Worm (Caenorhabditis elegans) whole organism, L1 larva: ENCODE data around the gene cyp-13A10.

Experiments
- efl-1 ChIP-seq, 4 experiments: fragments of 150-350 bp; optimal IDR thresholded peaks in 3 of 4; peaks in 1 of 4; 1 replicate in 1 of 4; 2 replicates in 3 of 4; lab custom pipeline; 2014; ENCODE audit warnings: missing biosample characterization in 2 of 4, missing genetic modification characterization in 2 of 4, missing genetic modification reagents in 2 of 4
- ets-5 ChIP-seq: fragments of 200-800 bp; sonication (Bioruptor generic); IDR thresholded peaks from 2 replicates; pipeline ENCODE4 v1.3.6; 2022; ENCODE audit warnings: missing genetic modification characterization, missing compliant biosample characterization

- no peak for TF ChIP-seq efl-1 (optimal IDR thresholded peaks at IDR 0.05; lab: Kevin White, UChicago)
- no peak for TF ChIP-seq efl-1 (GFP tag; optimal IDR thresholded peaks at IDR 0.05 in 1 of 2; lab: Kevin White, UChicago)
- TF ChIP-seq ets-5 (GFP tag; lab: Robert Waterston, UW), result no peak
Measured at ce11 chrII:9649191-9649590, 13.5 kb downstream of the cyp-13A10 start, which contains the start of gene ZK1307.9.
